Worm (Caenorhabditis elegans) whole organism, L2 larva: ENCODE measurements around the gene atgl-1.

Source experiments
- C34F6.9 ChIP-seq: fragments of 150-350 bp; optimal IDR thresholded peaks from 2 replicates; lab custom pipeline; 2014; ENCODE audit warnings: missing biosample characterization, missing genetic modification characterization
- F13H6.1 ChIP-seq: sonication (generic microtip); optimal IDR thresholded peaks from 2 replicates; lab custom pipeline; 2016; ENCODE audit warnings: missing genetic modification characterization, missing compliant biosample characterization
- R02D3.7 ChIP-seq: fragments of 150-350 bp; optimal IDR thresholded peaks from 2 replicates; lab custom pipeline; 2014; ENCODE audit warnings: missing biosample characterization, missing genetic modification characterization
- Y55F3AM.14 ChIP-seq: fragments of 200-800 bp; sonication (Bioruptor generic); optimal IDR thresholded peaks from 2 replicates; lab custom pipeline; 2018; ENCODE audit warnings: mild to moderate bottlenecking, missing genetic modification characterization, missing compliant biosample characterization
- ZK546.5 ChIP-seq: sonication (generic microtip); optimal IDR thresholded peaks from 2 replicates; lab custom pipeline; 2017; ENCODE audit warnings: missing biosample characterization, missing genetic modification characterization
- alr-1 ChIP-seq: fragments of 150-350 bp; optimal IDR thresholded peaks from 2 replicates; lab custom pipeline; 2014; ENCODE audit warnings: missing biosample characterization, missing genetic modification characterization
- aly-2 ChIP-seq: fragments of 150-350 bp; optimal IDR thresholded peaks from 2 replicates; lab custom pipeline; 2014; ENCODE audit warnings: missing biosample characterization, missing genetic modification characterization
- ama-1 ChIP-seq: fragments of 150-350 bp; optimal IDR thresholded peaks from 2 replicates; lab custom pipeline; 2018; ENCODE audit warnings: inconsistent platforms
- blmp-1 ChIP-seq: sonication (generic microtip); optimal IDR thresholded peaks from 2 replicates; lab custom pipeline; 2017; ENCODE audit warnings: missing genetic modification characterization, mild to moderate bottlenecking, missing compliant biosample characterization, antibody characterized with exemption, moderate library complexity; ENCODE audit not compliant: insufficient read depth
- ceh-16 ChIP-seq: fragments of 150-350 bp; optimal IDR thresholded peaks from 2 replicates; lab custom pipeline; 2014; ENCODE audit warnings: missing biosample characterization, missing genetic modification characterization
- ceh-82 ChIP-seq: fragments of 150-350 bp; optimal IDR thresholded peaks from 2 replicates; lab custom pipeline; 2014; ENCODE audit warnings: missing biosample characterization, missing genetic modification characterization
- crh-2 ChIP-seq: sonication (generic microtip); optimal IDR thresholded peaks from 2 replicates; lab custom pipeline; 2017; ENCODE audit warnings: missing biosample characterization, missing genetic modification characterization
- egl-27 ChIP-seq: sonication (generic microtip); optimal IDR thresholded peaks from 3 replicates; lab custom pipeline; 2017; ENCODE audit warnings: missing biosample characterization, missing genetic modification reagents, missing genetic modification characterization
- elt-1 ChIP-seq: fragments of 150-350 bp; optimal IDR thresholded peaks from 2 replicates; lab custom pipeline; 2014; ENCODE audit warnings: missing biosample characterization, missing genetic modification characterization
- elt-3 ChIP-seq: sonication (generic microtip); optimal IDR thresholded peaks from 2 replicates; lab custom pipeline; 2017; ENCODE audit warnings: missing biosample characterization, missing genetic modification characterization
- fos-1 ChIP-seq: fragments of 150-350 bp; optimal IDR thresholded peaks from 2 replicates; lab custom pipeline; 2014; ENCODE audit warnings: missing biosample characterization, missing genetic modification characterization
- gmeb-1 ChIP-seq: fragments of 150-350 bp; optimal IDR thresholded peaks from 2 replicates; lab custom pipeline; 2014; ENCODE audit warnings: missing biosample characterization, missing genetic modification characterization
- lin-13 ChIP-seq: fragments of 150-350 bp; optimal IDR thresholded peaks from 2 replicates; lab custom pipeline; 2014; ENCODE audit warnings: missing biosample characterization, missing genetic modification reagents, missing genetic modification characterization
- lsy-2 ChIP-seq, 2 experiments: fragments of 150-350 bp in 1 of 2; sonication (generic microtip) in 1 of 2; optimal IDR thresholded peaks; 2 replicates each; lab custom pipeline; 2014 to 2017; ENCODE audit warnings: missing biosample characterization in 2 of 2, missing genetic modification characterization in 2 of 2
- mab-5 ChIP-seq: fragments of 150-350 bp; optimal IDR thresholded peaks from 2 replicates; lab custom pipeline; 2014; ENCODE audit warnings: missing biosample characterization, missing genetic modification characterization
- mbf-1 ChIP-seq: sonication (generic microtip); optimal IDR thresholded peaks from 2 replicates; lab custom pipeline; 2017; ENCODE audit warnings: missing biosample characterization, missing genetic modification characterization
- mdl-1 ChIP-seq, 2 experiments: fragments of 150-350 bp in 1 of 2; sonication (generic microtip) in 1 of 2; optimal IDR thresholded peaks; 2 replicates each; lab custom pipeline; 2017; ENCODE audit warnings: missing biosample characterization in 2 of 2, missing genetic modification characterization in 2 of 2
- nhr-10 ChIP-seq: sonication (generic microtip); optimal IDR thresholded peaks from 2 replicates; lab custom pipeline; 2017; ENCODE audit warnings: missing biosample characterization, missing genetic modification characterization
- nhr-12 ChIP-seq: fragments of 150-350 bp; optimal IDR thresholded peaks from 2 replicates; lab custom pipeline; 2014; ENCODE audit warnings: missing biosample characterization, missing genetic modification characterization
- nhr-129 ChIP-seq: fragments of 150-350 bp; optimal IDR thresholded peaks from 2 replicates; lab custom pipeline; 2014; ENCODE audit warnings: missing biosample characterization, missing genetic modification characterization
- nhr-21 ChIP-seq: fragments of 150-350 bp; optimal IDR thresholded peaks from 2 replicates; lab custom pipeline; 2014; ENCODE audit warnings: missing biosample characterization, missing genetic modification characterization
- nhr-25 ChIP-seq: fragments of 150-350 bp; sonication (generic microtip); optimal IDR thresholded peaks from 3 replicates; lab custom pipeline; 2014; ENCODE audit warnings: missing biosample characterization, missing genetic modification characterization
- nhr-6 ChIP-seq: fragments of 150-350 bp; optimal IDR thresholded peaks from 2 replicates; lab custom pipeline; 2014; ENCODE audit warnings: missing biosample characterization, missing genetic modification characterization
- nhr-77 ChIP-seq: fragments of 150-350 bp; optimal IDR thresholded peaks from 2 replicates; lab custom pipeline; 2014; ENCODE audit warnings: missing biosample characterization, missing genetic modification characterization
- sem-4 ChIP-seq: fragments of 150-350 bp; optimal IDR thresholded peaks from 2 replicates; lab custom pipeline; 2014; ENCODE audit warnings: missing biosample characterization, missing genetic modification reagents, missing genetic modification characterization
- skn-1 ChIP-seq: sonication (generic microtip); optimal IDR thresholded peaks from 2 replicates; lab custom pipeline; 2017; ENCODE audit warnings: missing biosample characterization, missing genetic modification characterization
- sma-3 ChIP-seq: sonication (generic microtip); optimal IDR thresholded peaks from 2 replicates; lab custom pipeline; 2016; ENCODE audit warnings: missing genetic modification reagents, missing genetic modification characterization, missing compliant biosample characterization
- sma-9 ChIP-seq, 2 experiments: fragments of 150-350 bp in 1 of 2; sonication (generic microtip) in 1 of 2; optimal IDR thresholded peaks; 2 replicates each; lab custom pipeline; 2014 to 2016; ENCODE audit warnings: missing genetic modification characterization in 2 of 2, mild to moderate bottlenecking in 1 of 2, missing biosample characterization in 1 of 2, missing compliant biosample characterization in 1 of 2, missing genetic modification reagents in 1 of 2, moderate library complexity in 1 of 2
- snpc-4 ChIP-seq: fragments of 150-350 bp; optimal IDR thresholded peaks from 2 replicates; lab custom pipeline; 2014; ENCODE audit warnings: missing biosample characterization, missing genetic modification characterization
- unc-39 ChIP-seq: fragments of 150-350 bp; optimal IDR thresholded peaks from 2 replicates; lab custom pipeline; 2014; ENCODE audit warnings: missing biosample characterization, missing genetic modification characterization
- unc-55 ChIP-seq: fragments of 150-350 bp; sonication (generic microtip); optimal IDR thresholded peaks from 3 replicates; lab custom pipeline; 2014; ENCODE audit warnings: missing biosample characterization, missing genetic modification reagents, missing genetic modification characterization
- unc-62 ChIP-seq: fragments of 150-350 bp; optimal IDR thresholded peaks from 2 replicates; lab custom pipeline; 2014; ENCODE audit warnings: missing biosample characterization, missing genetic modification reagents, missing genetic modification characterization
- zag-1 ChIP-seq: fragments of 150-350 bp; optimal IDR thresholded peaks from 2 replicates; lab custom pipeline; 2014; ENCODE audit warnings: missing biosample characterization, missing genetic modification characterization
- ztf-1 ChIP-seq: fragments of 200-800 bp; sonication (Bioruptor generic); conservative IDR thresholded peaks from 2 replicates; pipeline ENCODE4 v1.3.6; 2022; ENCODE audit warnings: missing genetic modification characterization, missing compliant biosample characterization
- ztf-11 ChIP-seq: sonication (generic microtip); optimal IDR thresholded peaks from 2 replicates; lab custom pipeline; 2017; ENCODE audit warnings: missing biosample characterization, missing genetic modification characterization
- ztf-4 ChIP-seq: fragments of 150-350 bp; optimal IDR thresholded peaks from 2 replicates; lab custom pipeline; 2014; ENCODE audit warnings: missing biosample characterization, missing genetic modification characterization

Gene atgl-1

ce11 chrIII:6415306-6415973 is 3.8 kb downstream of the atgl-1 start, which contains the start of gene nas-4:
TSS of gene nas-4 (minus strand) at chrIII:6415656.
- TF ChIP-seq unc-55 (GFP tag; lab: Kevin White, UChicago) (peak; percentile 7), ZK546.5 (no peak), nhr-21 (tag; lab: Kevin White, UChicago) (peak; percentile 17), C34F6.9 (tag; lab: Kevin White, UChicago) (no peak), ztf-1 (GFP tag; lab: Robert Waterston, UW) (no peak), lsy-2 (tag; optimal IDR thresholded peaks at IDR 0.05; lab: Kevin White, UChicago) (peak in 1 of 2 experiments; percentile 9), ama-1 (lab: Kevin White, UChicago) (peak; percentile 69), sma-3 (GFP tag; lab: Kevin White, UChicago) (peak; percentile 46), nhr-129 (tag; lab: Kevin White, UChicago) (no peak), Y55F3AM.14 (GFP tag; lab: Kevin White, UChicago) (peak; percentile 35), aly-2 (tag; lab: Kevin White, UChicago) (no peak), nhr-25 (tag; lab: Kevin White, UChicago) (peak; percentile 27), blmp-1 (tag; lab: Kevin White, UChicago) (peak; percentile 3), nhr-12 (no peak), sma-9 (GFP tag; optimal IDR thresholded peaks at IDR 0.05; lab: Kevin White, UChicago) (no peak), sma-9 (tag; optimal IDR thresholded peaks at IDR 0.05; lab: Kevin White, UChicago) (no peak), nhr-77 (tag; lab: Kevin White, UChicago) (no peak), gmeb-1 (no peak), crh-2 (peak; percentile 36), ztf-4 (tag; lab: Kevin White, UChicago) (peak; percentile 69), nhr-6 (tag; lab: Kevin White, UChicago) (peak; percentile 14), lin-13 (GFP tag; lab: Kevin White, UChicago) (peak; percentile 42)

DNA sequence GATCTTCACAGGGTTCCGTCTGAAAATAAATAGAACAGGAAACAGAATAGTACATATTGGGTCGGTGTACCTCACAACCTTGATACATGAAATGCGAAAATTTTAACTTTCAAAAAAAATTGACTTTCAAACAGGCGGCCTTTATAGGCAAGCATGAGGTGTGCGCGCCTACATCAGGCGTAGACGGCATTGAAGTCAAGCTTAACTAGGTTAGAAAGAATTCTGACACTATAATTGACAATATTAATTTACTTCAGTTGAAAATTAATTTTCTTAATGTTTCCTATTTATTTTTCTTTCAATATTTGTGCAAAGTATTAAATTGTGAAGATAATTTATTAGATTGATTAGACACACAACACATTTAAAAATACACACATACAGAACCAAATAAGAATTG is 7.3 kb downstream of the atgl-1 start, which contains the start of gene C05D11.5:
TSS of gene C05D11.5 (minus strand) at position 101 of the 400 bp plus-strand sequence.
- no peak for TF ChIP-seq nhr-12
- TF ChIP-seq sma-9 (GFP tag; optimal IDR thresholded peaks at IDR 0.05; lab: Kevin White, UChicago): no peak
- no peak for TF ChIP-seq sma-9 (tag; optimal IDR thresholded peaks at IDR 0.05; lab: Kevin White, UChicago)
- no peak for TF ChIP-seq unc-55 (GFP tag; lab: Kevin White, UChicago)
- TF ChIP-seq C34F6.9 (tag; lab: Kevin White, UChicago): no peak
- no peak for TF ChIP-seq ztf-4 (tag; lab: Kevin White, UChicago)
- TF ChIP-seq, all 48 proteins: peak for 0

DNA sequence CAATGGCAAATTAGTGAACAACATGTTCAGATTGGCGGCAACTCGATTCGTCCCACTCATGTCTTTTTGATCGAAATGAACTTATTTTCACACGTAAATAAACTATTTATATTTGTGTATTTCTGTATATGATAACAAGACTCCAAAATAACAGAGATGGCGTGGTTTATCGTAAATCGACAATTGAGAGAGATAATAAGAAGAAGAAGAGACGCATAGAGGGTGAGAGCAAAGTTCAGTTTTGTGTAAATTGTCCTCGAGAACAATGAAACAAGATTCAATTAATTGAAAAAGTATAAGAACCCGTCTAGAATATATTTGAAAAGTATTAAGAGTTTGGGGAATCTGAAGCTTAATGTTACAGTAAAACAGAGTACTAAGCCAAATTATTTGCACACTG is 7.8 kb downstream of the atgl-1 start:
- TF ChIP-seq egl-27 (tag; lab: Kevin White, UChicago): no peak
- peak; percentile 20 for TF ChIP-seq sma-9 (GFP tag; optimal IDR thresholded peaks at IDR 0.05; lab: Kevin White, UChicago)
- TF ChIP-seq sma-9 (tag; optimal IDR thresholded peaks at IDR 0.05; lab: Kevin White, UChicago): no peak
- TF ChIP-seq mdl-1 (tag; optimal IDR thresholded peaks at IDR 0.05; lab: Kevin White, UChicago): no peak
- peak; percentile 39 for TF ChIP-seq crh-2
- peak; percentile 3 for TF ChIP-seq fos-1

DNA sequence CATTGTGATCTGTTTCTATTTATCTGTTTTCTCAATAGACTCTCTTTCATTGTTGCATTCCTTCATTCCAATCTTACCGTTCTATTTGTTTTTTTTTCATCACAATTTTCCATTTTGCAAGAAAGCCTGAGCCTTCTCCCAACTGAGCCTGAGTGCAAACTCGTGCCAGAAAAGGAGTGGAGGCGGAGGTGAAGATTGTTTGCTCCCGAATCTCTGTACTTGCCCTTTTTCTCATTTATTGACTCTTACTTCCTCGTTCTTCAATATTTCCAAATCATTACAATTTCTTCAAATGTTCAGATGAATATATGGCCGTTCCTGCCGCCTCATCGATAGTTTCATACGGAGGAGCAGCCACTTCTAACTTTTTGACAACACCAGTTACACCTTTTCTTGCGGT is 12.4 kb downstream of the atgl-1 start, which contains the start of gene let-756:
TSS of gene let-756 (plus strand) at position 301 of the 400 bp plus-strand sequence.
- TF ChIP-seq snpc-4 (tag; lab: Kevin White, UChicago): no peak

- TF ChIP-seq nhr-10 (tag; lab: Kevin White, UChicago): no peak
- no peak for TF ChIP-seq ztf-1 (GFP tag; lab: Robert Waterston, UW)
- no peak for TF ChIP-seq zag-1 (tag; lab: Kevin White, UChicago)
- no peak for TF ChIP-seq blmp-1 (tag; lab: Kevin White, UChicago)
- no peak for TF ChIP-seq ceh-16 (tag; lab: Kevin White, UChicago)
- no peak for TF ChIP-seq R02D3.7
- no peak for TF ChIP-seq ZK546.5
- TF ChIP-seq sem-4 (tag; lab: Kevin White, UChicago): no peak
- TF ChIP-seq elt-1 (tag; lab: Kevin White, UChicago): no peak
- no peak for TF ChIP-seq skn-1 (tag; lab: Kevin White, UChicago)
- TF ChIP-seq alr-1 (tag; lab: Kevin White, UChicago): no peak
- no peak for TF ChIP-seq ceh-82 (tag; lab: Kevin White, UChicago)
- no peak for TF ChIP-seq nhr-12
- no peak for TF ChIP-seq egl-27 (tag; lab: Kevin White, UChicago)
- TF ChIP-seq sma-9 (GFP tag; optimal IDR thresholded peaks at IDR 0.05; lab: Kevin White, UChicago): peak; percentile 30
- TF ChIP-seq sma-9 (tag; optimal IDR thresholded peaks at IDR 0.05; lab: Kevin White, UChicago): no peak
- peak; percentile 58 for TF ChIP-seq F13H6.1 (tag; lab: Kevin White, UChicago)
- no peak for TF ChIP-seq elt-3
- TF ChIP-seq ama-1 (lab: Kevin White, UChicago): no peak
- peak; percentile 37 for TF ChIP-seq mab-5 (tag; lab: Kevin White, UChicago)
- no peak for TF ChIP-seq mbf-1
- no peak for TF ChIP-seq crh-2
- no peak for TF ChIP-seq fos-1
- TF ChIP-seq nhr-25 (tag; lab: Kevin White, UChicago): no peak
- no peak for TF ChIP-seq gmeb-1
- TF ChIP-seq unc-62 (GFP tag; lab: Kevin White, UChicago): no peak
- TF ChIP-seq unc-39 (tag; lab: Kevin White, UChicago): no peak
- TF ChIP-seq nhr-21 (tag; lab: Kevin White, UChicago): no peak
- TF ChIP-seq ztf-11 (tag; lab: Kevin White, UChicago): no peak
- TF ChIP-seq ztf-4 (tag; lab: Kevin White, UChicago): peak; percentile 44
- no peak for TF ChIP-seq nhr-6 (tag; lab: Kevin White, UChicago)
Measured at ce11 chrIII:6405121-6405520, 14.1 kb downstream of the atgl-1 start.
